Worm (Caenorhabditis elegans) whole organism, young adult: ENCODE results near the gene nhr-206.

Experiments used
- ceh-100 ChIP-seq: fragments of 200-800 bp; sonication (Bioruptor generic); IDR thresholded peaks from 2 replicates; pipeline ENCODE4 v1.3.6; 2022; ENCODE audit warnings: missing genetic modification reagents, missing genetic modification characterization, missing compliant biosample characterization
- egl-18 ChIP-seq: fragments of 200-800 bp; sonication (Bioruptor generic); IDR thresholded peaks from 2 replicates; pipeline ENCODE4 v1.3.6; 2022; ENCODE audit warnings: missing genetic modification reagents, missing genetic modification characterization, missing compliant biosample characterization
- sea-2 ChIP-seq: fragments of 200-800 bp; sonication (Bioruptor generic); IDR thresholded peaks from 2 replicates; pipeline ENCODE4 v1.3.6; 2022; ENCODE audit warnings: missing genetic modification characterization, missing compliant biosample characterization
- snpc-4 ChIP-seq, 5 experiments: fragments of 150-350 bp in 1 of 5; sonication (generic microtip) in 4 of 5; optimal IDR thresholded peaks; 2 replicates each; lab custom pipeline; 2014 to 2018; ENCODE audit warnings: missing genetic modification characterization in 5 of 5, missing biosample characterization in 3 of 5, antibody characterized with exemption in 2 of 5, mild to moderate bottlenecking in 2 of 5, missing compliant biosample characterization in 2 of 5, missing genotype in 2 of 5, moderate library complexity in 2 of 5, missing genetic modification reagents in 1 of 5

ce11 chrV:12103920-12104319 lies 12.1 kb downstream of the nhr-206 start, which contains the start of gene nhr-153:
- TF ChIP-seq snpc-4 (GFP tag; optimal IDR thresholded peaks at IDR 0.05; lab: Kevin White, UChicago) (no peak), snpc-4 (tag; optimal IDR thresholded peaks at IDR 0.05; lab: Kevin White, UChicago) (no peak), sea-2 (no peak), egl-18 (no peak), ceh-100 (GFP tag; lab: Robert Waterston, UW) (no peak)
